Worm (Caenorhabditis elegans) whole organism, L3 larva: ENCODE data around the gene gen-1.

Source experiments
- egl-27 ChIP-seq: sonication (generic microtip); optimal IDR thresholded peaks from 4 replicates; lab custom pipeline; 2017; ENCODE audit warnings: missing biosample characterization, missing genetic modification reagents, missing genetic modification characterization
- elt-3 ChIP-seq, 3 experiments: fragments of 150-350 bp in 1 of 3; sonication (generic microtip) in 2 of 3; optimal IDR thresholded peaks; 2 replicates in 2 of 3; 4 replicates in 1 of 3; lab custom pipeline; 2014 to 2017; ENCODE audit warnings: missing biosample characterization in 3 of 3, missing genetic modification characterization in 3 of 3
- mdl-1 ChIP-seq: fragments of 150-350 bp; optimal IDR thresholded peaks from 2 replicates; lab custom pipeline; 2014; ENCODE audit warnings: missing biosample characterization, missing genetic modification characterization
- nhr-76 ChIP-seq: fragments of 150-350 bp; sonication (generic microtip); optimal IDR thresholded peaks from 5 replicates; lab custom pipeline; 2014; ENCODE audit warnings: missing biosample characterization, missing genetic modification characterization
- unc-62 ChIP-seq: fragments of 150-350 bp; sonication (generic microtip); optimal IDR thresholded peaks from 4 replicates; lab custom pipeline; 2014; ENCODE audit warnings: missing biosample characterization, missing genetic modification reagents, missing genetic modification characterization

DNA sequence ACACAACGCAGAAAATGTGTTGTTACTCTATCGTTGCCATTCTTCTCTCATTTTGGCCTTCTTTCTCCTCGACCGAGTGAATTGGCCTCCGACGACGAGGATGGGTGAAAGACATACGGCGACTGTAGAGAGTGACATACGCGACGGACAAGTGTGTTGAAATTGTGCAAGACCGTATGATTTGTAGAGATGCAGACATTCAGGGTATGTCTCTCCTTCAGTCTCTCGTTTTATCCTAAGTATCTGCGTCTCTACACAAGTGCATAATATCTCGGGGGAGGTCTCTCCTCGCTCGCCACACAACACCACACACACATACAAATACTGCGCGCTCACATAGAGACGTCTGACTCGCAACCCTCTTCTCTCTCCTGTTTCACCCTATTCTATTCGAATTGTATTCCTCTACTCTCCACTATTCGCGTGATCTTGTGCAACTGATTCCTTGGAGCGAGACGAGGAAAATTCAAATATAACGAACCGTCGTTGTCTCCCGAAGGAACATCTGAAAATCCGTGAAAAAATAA is 32.2 kb upstream of the gen-1 start, which contains the start of gene hmg-1.2:
- TF ChIP-seq egl-27 (tag; lab: Kevin White, UChicago) (peak; percentile 33), nhr-76 (no peak), mdl-1 (tag; lab: Kevin White, UChicago) (no peak), unc-62 (peak; percentile 85), elt-3 (tag; optimal IDR thresholded peaks at IDR 0.05; lab: Kevin White, UChicago) (peak in 1 of 3 experiments; percentile 44)
